Worm (Caenorhabditis elegans): ENCODE data around the gene B0546.4.
A peak's percentile ranks its signal among the peaks of the same experiment; 100 is the strongest.

B0546.4 gene

DNA sequence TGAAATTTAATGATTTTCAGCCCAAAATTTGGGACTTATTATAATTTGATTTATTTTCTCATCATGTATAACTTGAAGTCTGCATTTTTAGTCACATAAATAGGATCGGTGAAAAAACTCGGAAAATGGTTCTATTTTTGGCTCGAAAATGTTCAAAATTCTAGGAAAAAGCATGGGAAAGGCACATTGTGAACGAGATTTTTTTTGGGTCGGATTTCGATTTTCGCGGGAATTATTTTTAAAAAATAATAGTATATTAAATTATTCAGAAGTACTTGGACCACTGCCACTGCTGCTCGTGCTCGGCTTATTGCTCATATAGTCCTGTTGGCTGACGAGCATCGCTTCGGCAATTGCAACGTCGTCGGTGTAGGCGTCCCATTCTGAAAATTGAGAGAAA is 10.6 kb downstream of the B0546.4 start:
- TF ChIP-seq lin-35 (GFP tag; optimal IDR thresholded peaks at IDR 0.05) (peak in 1 of 3 experiments; percentile 1), rpc-1 (optimal IDR thresholded peaks at IDR 0.05) (no peak), rpc-1 (tag; optimal IDR thresholded peaks at IDR 0.05) (no peak), ztf-26 (tag; optimal IDR thresholded peaks at IDR 0.05) (peak; percentile 35), F52B5.7 (tag; optimal IDR thresholded peaks at IDR 0.05) (peak; percentile 32), ceh-27 (GFP tag; optimal IDR thresholded peaks at IDR 0.05) (no peak), repo-1 (tag; optimal IDR thresholded peaks at IDR 0.05) (peak; percentile 74)

ce11 chrIV:3368638-3369247 is 15.2 kb downstream of the B0546.4 start, which contains the start of gene vha-19:
TSS of gene vha-19 (plus strand) at chrIV:3369197.
- peak; percentile 20 for TF ChIP-seq ztf-18 (tag; optimal IDR thresholded peaks at IDR 0.05)
- TF ChIP-seq cebp-1 (GFP tag; IDR thresholded peaks at IDR 0.05): no peak
- peak; percentile 73 for TF ChIP-seq cebp-1 (tag; optimal IDR thresholded peaks at IDR 0.05)
- peak; percentile 78 for TF ChIP-seq nhr-80 (tag; optimal IDR thresholded peaks at IDR 0.05)
- TF ChIP-seq ama-1 (optimal IDR thresholded peaks at IDR 0.05): no peak
- TF ChIP-seq ama-1 (GFP tag; optimal IDR thresholded peaks at IDR 0.05): no peak
- TF ChIP-seq lin-54 (GFP tag; optimal IDR thresholded peaks at IDR 0.05): peak; percentile 17
- TF ChIP-seq B0261.1 (tag; optimal IDR thresholded peaks at IDR 0.05): no peak
- TF ChIP-seq efl-1 (GFP tag; optimal IDR thresholded peaks at IDR 0.05): peak; percentile 4
- peak; percentile 54 for TF ChIP-seq attf-5 (GFP tag; optimal IDR thresholded peaks at IDR 0.05)
- no peak for TF ChIP-seq ZK185.1 (tag; optimal IDR thresholded peaks at IDR 0.05; ENCODE audit: poor library complexity, severe bottlenecking)
- TF ChIP-seq ceh-27 (GFP tag; optimal IDR thresholded peaks at IDR 0.05): peak; percentile 13

DNA sequence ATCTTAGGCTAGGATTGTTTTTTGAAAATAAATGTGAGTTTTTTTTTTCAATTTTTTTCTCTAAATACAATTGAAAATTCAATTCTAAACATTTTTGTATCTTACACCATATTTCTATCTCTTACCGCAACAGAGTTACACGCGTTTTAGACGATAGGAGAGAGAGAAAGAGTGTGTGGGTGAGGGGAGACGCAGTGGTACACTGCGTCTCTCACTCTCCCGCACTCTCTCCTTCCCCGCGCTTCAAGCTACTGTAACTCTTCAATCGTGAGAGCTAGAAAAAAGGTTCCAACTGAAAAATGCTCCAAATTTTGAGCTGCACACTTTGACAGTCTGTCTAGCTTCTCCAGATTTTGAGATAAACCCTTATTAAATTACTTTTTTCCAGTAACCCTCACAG is 20.2 kb downstream of the B0546.4 start:
- TF ChIP-seq fkh-3 (tag; optimal IDR thresholded peaks at IDR 0.05) (no peak), hmg-1.2 (GFP tag; IDR thresholded peaks at IDR 0.05) (peak; percentile 90)

DNA sequence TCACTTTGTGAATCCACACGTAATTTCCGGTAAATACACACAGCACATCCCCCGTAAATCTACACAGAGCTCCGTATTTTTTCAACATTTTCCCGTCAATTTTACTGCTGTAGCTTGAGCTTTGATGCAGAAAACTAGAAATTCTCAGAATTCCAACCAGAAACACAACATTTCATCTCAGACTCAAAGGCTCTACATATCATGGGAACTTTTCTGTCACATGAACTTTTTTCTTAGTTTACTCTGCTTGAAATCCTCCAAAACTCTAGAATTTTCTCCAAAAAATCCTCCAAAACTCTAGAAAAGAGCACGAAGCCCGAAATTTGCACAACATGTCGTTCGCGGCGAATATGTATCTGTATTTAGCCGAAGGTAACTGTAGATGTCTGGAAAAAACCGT is 20.7 kb downstream of the B0546.4 start, which contains the start of gene Y55H10A.2:
Gene Y55H10A.2 (plus strand): TSS at position 301 of the 400 bp plus-strand sequence.
- TF ChIP-seq athp-1 (tag; optimal IDR thresholded peaks at IDR 0.05) (no peak), die-1 (tag; optimal IDR thresholded peaks at IDR 0.05) (no peak), bed-1 (GFP tag; IDR thresholded peaks at IDR 0.05) (no peak), lir-1 (GFP tag; conservative IDR thresholded peaks at IDR 0.05) (no peak), attf-3 (GFP tag; conservative IDR thresholded peaks at IDR 0.05) (no peak), hmg-20 (GFP tag; IDR thresholded peaks at IDR 0.05) (no peak), rpc-1 (optimal IDR thresholded peaks at IDR 0.05) (no peak), rpc-1 (tag; optimal IDR thresholded peaks at IDR 0.05) (no peak), F49E8.2 (tag; optimal IDR thresholded peaks at IDR 0.05; ENCODE audit: insufficient read depth) (no peak), lag-1 (GFP tag; IDR thresholded peaks at IDR 0.05) (no peak), rcor-1 (GFP tag; IDR thresholded peaks at IDR 0.05) (no peak), hmg-1.2 (GFP tag; IDR thresholded peaks at IDR 0.05) (no peak), nhr-80 (tag; optimal IDR thresholded peaks at IDR 0.05) (no peak)

ce11 chrIV:3354757-3355156 is 29.2 kb downstream of the B0546.4 start, which contains the start of gene F42A6.1:
TSS of gene F42A6.1 (plus strand) at chrIV:3355057.
- TF ChIP-seq F52B5.7 (tag; optimal IDR thresholded peaks at IDR 0.05) (no peak), egl-18 (GFP tag; IDR thresholded peaks at IDR 0.05) (no peak), hlh-26 (GFP tag; conservative IDR thresholded peaks at IDR 0.05) (no peak), unc-130 (GFP tag; optimal IDR thresholded peaks at IDR 0.05) (no peak), die-1 (tag; optimal IDR thresholded peaks at IDR 0.05) (no peak), dpl-1 (GFP tag; optimal IDR thresholded peaks at IDR 0.05) (no peak), F49E8.2 (tag; optimal IDR thresholded peaks at IDR 0.05; ENCODE audit: insufficient read depth) (no peak), F55B11.4 (tag; optimal IDR thresholded peaks at IDR 0.05; ENCODE audit: borderline replicate concordance, insufficient read depth) (no peak), chd-7 (tag; optimal IDR thresholded peaks at IDR 0.05) (no peak), let-607 (tag; optimal IDR thresholded peaks at IDR 0.05) (no peak), zfh-2 (GFP tag; conservative IDR thresholded peaks at IDR 0.05) (no peak)

Data from whole organism, young adult.